Worm (Caenorhabditis elegans) whole organism, L2 larva: ENCODE data around the gene F14H12.2.

Experiments
- ceh-16 ChIP-seq: fragments of 150-350 bp; optimal IDR thresholded peaks from 2 replicates; lab custom pipeline; 2014; ENCODE audit warnings: missing biosample characterization, missing genetic modification characterization
- egl-27 ChIP-seq: sonication (generic microtip); optimal IDR thresholded peaks from 3 replicates; lab custom pipeline; 2017; ENCODE audit warnings: missing biosample characterization, missing genetic modification reagents, missing genetic modification characterization
- fos-1 ChIP-seq: fragments of 150-350 bp; optimal IDR thresholded peaks from 2 replicates; lab custom pipeline; 2014; ENCODE audit warnings: missing biosample characterization, missing genetic modification characterization
- nhr-12 ChIP-seq: fragments of 150-350 bp; optimal IDR thresholded peaks from 2 replicates; lab custom pipeline; 2014; ENCODE audit warnings: missing biosample characterization, missing genetic modification characterization
- snpc-4 ChIP-seq: fragments of 150-350 bp; optimal IDR thresholded peaks from 2 replicates; lab custom pipeline; 2014; ENCODE audit warnings: missing biosample characterization, missing genetic modification characterization
- unc-39 ChIP-seq: fragments of 150-350 bp; optimal IDR thresholded peaks from 2 replicates; lab custom pipeline; 2014; ENCODE audit warnings: missing biosample characterization, missing genetic modification characterization

- TF ChIP-seq snpc-4: no peak
- no peak for TF ChIP-seq egl-27 (tag; lab: Kevin White, UChicago)
- TF ChIP-seq unc-39 (tag; lab: Kevin White, UChicago): no peak
- no peak for TF ChIP-seq fos-1 (tag; lab: Kevin White, UChicago)
- TF ChIP-seq nhr-12: no peak
- no peak for TF ChIP-seq ceh-16 (tag; lab: Kevin White, UChicago)
These were observed 38.6 kb upstream of the F14H12.2 start, which contains the start of gene C52B9.8 for ce11 chrX:4311668-4312067.
